Fruit fly (Drosophila melanogaster) whole organism, prepupa: ENCODE data around the gene CG33285.

Source experiments
- Blimp-1 ChIP-seq: fragments of 200-800 bp; sonication (Bioruptor generic); optimal IDR thresholded peaks from 3 replicates; lab custom pipeline; 2017; ENCODE audit warnings: missing biosample characterization, missing genetic modification characterization, mild to moderate bottlenecking, moderate library complexity, missing genetic modification reagents
- CG10631 ChIP-seq: fragments of 200-800 bp; sonication (Bioruptor generic); optimal IDR thresholded peaks from 2 replicates; lab custom pipeline; 2016; ENCODE audit warnings: missing biosample characterization, missing genetic modification characterization
- CG10669 ChIP-seq: fragments of 200-800 bp; sonication (Bioruptor generic); optimal IDR thresholded peaks from 3 replicates; lab custom pipeline; 2018; ENCODE audit warnings: missing biosample characterization, mild to moderate bottlenecking, missing genetic modification characterization, moderate library complexity
- CG11294 ChIP-seq: fragments of 200-800 bp; sonication (Bioruptor generic); IDR thresholded peaks from 2 replicates; pipeline ENCODE4 v1.3.6; 2022; ENCODE audit warnings: missing biosample characterization, missing genetic modification characterization
- CG11762 ChIP-seq: fragments of 200-800 bp; sonication (Bioruptor generic); optimal IDR thresholded peaks from 3 replicates; lab custom pipeline; 2016; ENCODE audit warnings: missing biosample characterization, missing genetic modification characterization; ENCODE audit not compliant: insufficient read depth
- CG11902 ChIP-seq: fragments of 200-800 bp; sonication (Bioruptor generic); optimal IDR thresholded peaks from 3 replicates; lab custom pipeline; 2016; ENCODE audit warnings: missing biosample characterization, missing genetic modification characterization
- CG15336 ChIP-seq: fragments of 200-800 bp; sonication (Bioruptor generic); IDR thresholded peaks from 2 replicates; pipeline ENCODE4 v1.3.6; 2022; ENCODE audit warnings: missing biosample characterization, missing genetic modification characterization
- CG1621 ChIP-seq: fragments of 200-800 bp; sonication (Bioruptor generic); optimal IDR thresholded peaks from 3 replicates; lab custom pipeline; 2018; ENCODE audit warnings: missing biosample characterization, mild to moderate bottlenecking, missing genetic modification characterization
- CG16779 ChIP-seq: fragments of 200-800 bp; sonication (Bioruptor generic); optimal IDR thresholded peaks from 3 replicates; lab custom pipeline; 2017; ENCODE audit warnings: missing biosample characterization, mild to moderate bottlenecking, missing genetic modification characterization
- CG31627 ChIP-seq: fragments of 200-800 bp; sonication (Bioruptor generic); optimal IDR thresholded peaks from 3 replicates; lab custom pipeline; 2016; ENCODE audit warnings: missing biosample characterization, missing genetic modification characterization
- CG32006 ChIP-seq: fragments of 200-800 bp; sonication (Bioruptor generic); optimal IDR thresholded peaks from 3 replicates; lab custom pipeline; 2017; ENCODE audit warnings: missing biosample characterization, mild to moderate bottlenecking, missing genetic modification characterization
- CG3919 ChIP-seq: fragments of 200-800 bp; sonication (Bioruptor generic); optimal IDR thresholded peaks from 3 replicates; lab custom pipeline; 2016; ENCODE audit warnings: missing biosample characterization, missing genetic modification characterization
- CG4318 ChIP-seq: fragments of 200-800 bp; sonication (Bioruptor generic); optimal IDR thresholded peaks from 3 replicates; lab custom pipeline; 2017; ENCODE audit warnings: missing biosample characterization, mild to moderate bottlenecking, missing genetic modification characterization
- CG6163 ChIP-seq: fragments of 200-800 bp; sonication (Bioruptor generic); IDR thresholded peaks from 3 replicates; pipeline ENCODE4 v1.3.6; 2022; ENCODE audit warnings: missing biosample characterization, missing genetic modification characterization
- CG6276 ChIP-seq: fragments of 200-800 bp; sonication (Bioruptor generic); optimal IDR thresholded peaks from 2 replicates; lab custom pipeline; 2017; ENCODE audit warnings: missing biosample characterization, mild to moderate bottlenecking, missing genetic modification characterization
- CG6854 ChIP-seq: fragments of 200-800 bp; sonication (Bioruptor generic); optimal IDR thresholded peaks from 2 replicates; lab custom pipeline; 2017; ENCODE audit warnings: missing biosample characterization, mild to moderate bottlenecking, missing genetic modification characterization
- CG7368 ChIP-seq: fragments of 200-800 bp; sonication (Bioruptor generic); optimal IDR thresholded peaks from 3 replicates; lab custom pipeline; 2016; ENCODE audit warnings: missing biosample characterization, missing genetic modification characterization
- CG8119 ChIP-seq: fragments of 200-800 bp; sonication (Bioruptor generic); IDR thresholded peaks from 3 replicates; pipeline ENCODE4 v1.3.6; 2022; ENCODE audit warnings: missing biosample characterization, missing genetic modification characterization
- CG8319 ChIP-seq: fragments of 200-800 bp; sonication (Bioruptor generic); optimal IDR thresholded peaks from 3 replicates; lab custom pipeline; 2016; ENCODE audit warnings: missing biosample characterization, missing genetic modification characterization
- CG9139 ChIP-seq: fragments of 200-800 bp; sonication (Bioruptor generic); optimal IDR thresholded peaks from 3 replicates; lab custom pipeline; 2017; ENCODE audit warnings: missing biosample characterization, mild to moderate bottlenecking, missing genetic modification characterization
- Eip78C ChIP-seq: fragments of 200-800 bp; sonication (Bioruptor generic); peaks from one replicate; lab custom pipeline; 2016; ENCODE audit warnings: missing biosample characterization, missing genetic modification characterization
- Eip93F ChIP-seq: fragments of 200-800 bp; sonication (Bioruptor generic); optimal IDR thresholded peaks from 2 replicates; lab custom pipeline; 2016; ENCODE audit warnings: missing biosample characterization, mild to moderate bottlenecking, missing genetic modification characterization
- Ets21C ChIP-seq: fragments of 200-800 bp; sonication (Bioruptor generic); optimal IDR thresholded peaks from 3 replicates; lab custom pipeline; 2016; ENCODE audit warnings: missing biosample characterization, missing genetic modification characterization
- Ets96B ChIP-seq: fragments of 200-800 bp; optimal IDR thresholded peaks from 2 replicates; lab custom pipeline; 2019; ENCODE audit warnings: missing biosample characterization, mild to moderate bottlenecking, missing genetic modification characterization, moderate library complexity
- Gug ChIP-seq: fragments of 200-800 bp; sonication (Bioruptor generic); IDR thresholded peaks from 2 replicates; pipeline ENCODE4 v1.3.6; 2022; ENCODE audit warnings: missing biosample characterization, missing genetic modification characterization
- Hr39 ChIP-seq: fragments of 200-800 bp; sonication (Bioruptor generic); optimal IDR thresholded peaks from 2 replicates; lab custom pipeline; 2016; ENCODE audit warnings: missing biosample characterization, missing genetic modification characterization
- Hr4 ChIP-seq: fragments of 200-800 bp; sonication (Bioruptor generic); optimal IDR thresholded peaks from 3 replicates; lab custom pipeline; 2016; ENCODE audit warnings: missing biosample characterization, missing genetic modification characterization
- Met ChIP-seq: fragments of 200-800 bp; sonication (Bioruptor generic); optimal IDR thresholded peaks from 3 replicates; lab custom pipeline; 2016; ENCODE audit warnings: missing biosample characterization, missing genetic modification characterization
- achi ChIP-seq: fragments of 200-800 bp; sonication (Bioruptor generic); optimal IDR thresholded peaks from 3 replicates; lab custom pipeline; 2016; ENCODE audit warnings: missing biosample characterization, missing genetic modification characterization
- acj6 ChIP-seq: fragments of 200-800 bp; sonication (Bioruptor generic); optimal IDR thresholded peaks from 3 replicates; lab custom pipeline; 2016; ENCODE audit warnings: missing biosample characterization, missing genetic modification characterization
- cyc ChIP-seq: fragments of 200-800 bp; sonication (Bioruptor generic); optimal IDR thresholded peaks from 3 replicates; lab custom pipeline; 2016; ENCODE audit warnings: missing biosample characterization, missing genetic modification characterization
- dac ChIP-seq: fragments of 200-800 bp; sonication (Bioruptor generic); optimal IDR thresholded peaks from 2 replicates; lab custom pipeline; 2017; ENCODE audit warnings: missing biosample characterization, mild to moderate bottlenecking, missing genetic modification characterization
- eg ChIP-seq: fragments of 200-800 bp; sonication (Bioruptor generic); IDR thresholded peaks from 3 replicates; pipeline ENCODE4 v1.3.6; 2022; ENCODE audit warnings: missing biosample characterization, missing genetic modification characterization
- esn ChIP-seq: fragments of 200-800 bp; sonication (Bioruptor generic); optimal IDR thresholded peaks from 2 replicates; lab custom pipeline; 2016; ENCODE audit warnings: missing biosample characterization, mild to moderate bottlenecking, missing genetic modification characterization, moderate library complexity
- fd59A ChIP-seq: fragments of 200-800 bp; sonication (Bioruptor generic); optimal IDR thresholded peaks from 2 replicates; lab custom pipeline; 2017; ENCODE audit warnings: missing biosample characterization, mild to moderate bottlenecking, missing genetic modification characterization, missing genetic modification reagents
- fd85E ChIP-seq: fragments of 200-800 bp; sonication (Bioruptor generic); optimal IDR thresholded peaks from 3 replicates; lab custom pipeline; 2016; ENCODE audit warnings: missing biosample characterization, missing genetic modification characterization
- fkh ChIP-seq: fragments of 200-800 bp; sonication (Bioruptor generic); optimal IDR thresholded peaks from 3 replicates; lab custom pipeline; 2017; ENCODE audit warnings: missing biosample characterization, mild to moderate bottlenecking, missing genetic modification characterization, moderate library complexity
- net ChIP-seq: fragments of 200-800 bp; sonication (Bioruptor generic); optimal IDR thresholded peaks from 3 replicates; lab custom pipeline; 2016; ENCODE audit warnings: missing biosample characterization, missing genetic modification characterization
- pdm3 ChIP-seq: fragments of 200-800 bp; sonication (Bioruptor generic); optimal IDR thresholded peaks from 3 replicates; lab custom pipeline; 2016; ENCODE audit warnings: missing biosample characterization, missing genetic modification characterization
- spab ChIP-seq: fragments of 200-800 bp; sonication (Bioruptor generic); optimal IDR thresholded peaks from 2 replicates; lab custom pipeline; 2017; ENCODE audit warnings: missing biosample characterization, mild to moderate bottlenecking, missing genetic modification characterization, missing genetic modification reagents
- ss ChIP-seq, 2 experiments: fragments of 200-800 bp; sonication (Bioruptor generic); optimal IDR thresholded peaks; 2 replicates in 1 of 2; 3 replicates in 1 of 2; lab custom pipeline; 2017 to 2018; ENCODE audit warnings: mild to moderate bottlenecking in 2 of 2, missing biosample characterization in 2 of 2, missing genetic modification characterization in 2 of 2, moderate library complexity in 1 of 2
- svp ChIP-seq: fragments of 200-800 bp; sonication (Bioruptor generic); peaks from one replicate; lab custom pipeline; 2016; ENCODE audit warnings: missing biosample characterization, missing genetic modification characterization
- topi ChIP-seq: fragments of 200-800 bp; sonication (Bioruptor generic); optimal IDR thresholded peaks from 3 replicates; lab custom pipeline; 2016; ENCODE audit warnings: missing biosample characterization, missing genetic modification characterization
- vri ChIP-seq: fragments of 200-800 bp; sonication (Bioruptor generic); optimal IDR thresholded peaks from 3 replicates; lab custom pipeline; 2016; ENCODE audit warnings: missing biosample characterization, mild to moderate bottlenecking, missing genetic modification characterization

Gene CG33285

dm6 chr3L:21046107-21046708, 42.6 kb downstream of the CG33285 start (continued):
- TF ChIP-seq svp (GFP tag; lab: Kevin White, UChicago) (peak; percentile 54), vri (GFP tag; lab: Kevin White, UChicago) (no peak)

dm6 chr3L:21044721-21045120, 44.1 kb downstream of the CG33285 start:
- TF ChIP-seq pdm3 (peak; percentile 8), dac (GFP tag; lab: Kevin White, UChicago) (no peak), ss (GFP tag; optimal IDR thresholded peaks at IDR 0.05; lab: Kevin White, UChicago) (no peak), Eip78C (GFP tag; lab: Kevin White, UChicago) (peak; percentile 1), Hr39 (GFP tag; lab: Kevin White, UChicago) (no peak), CG10631 (GFP tag; lab: Kevin White, UChicago) (peak; percentile 7), CG32006 (GFP tag; lab: Kevin White, UChicago) (peak; percentile 41), CG10669 (GFP tag; lab: Kevin White, UChicago) (no peak), CG6163 (GFP tag; lab: Robert Waterston, UW) (peak; percentile 12; the same call in 1 of the 3 replicates), CG11902 (GFP tag; lab: Kevin White, UChicago) (no peak), CG8119 (GFP tag; lab: Robert Waterston, UW) (no peak), fd59A (GFP tag; lab: Kevin White, UChicago) (no peak), CG1621 (no peak), Eip93F (no peak), topi (no peak), CG4318 (GFP tag; lab: Kevin White, UChicago) (no peak), acj6 (GFP tag; lab: Kevin White, UChicago) (peak; percentile 32), CG31627 (no peak)

- TF ChIP-seq CG6276 (no peak), CG11294 (no peak), Eip78C (GFP tag; lab: Kevin White, UChicago) (peak; percentile 78), CG11902 (GFP tag; lab: Kevin White, UChicago) (no peak), ss (GFP tag; optimal IDR thresholded peaks at IDR 0.05; lab: Kevin White, UChicago) (peak; percentile 31 to 59), cyc (GFP tag; lab: Kevin White, UChicago) (peak; percentile 13), dac (GFP tag; lab: Kevin White, UChicago) (peak; percentile 8), Blimp-1 (GFP tag; lab: Kevin White, UChicago) (no peak), CG3919 (GFP tag; lab: Kevin White, UChicago) (peak; percentile 37), CG16779 (tag; lab: Kevin White, UChicago) (no peak), CG31627 (peak; percentile 30), CG9139 (peak; percentile 36), Gug (no peak), spab (GFP tag; lab: Kevin White, UChicago) (peak; percentile 48), Eip93F (no peak), CG15336 (GFP tag; lab: Robert Waterston, UW) (no peak), fd59A (GFP tag; lab: Kevin White, UChicago) (peak; percentile 47), CG8319 (no peak), achi (GFP tag; lab: Kevin White, UChicago) (peak; percentile 7), svp (GFP tag; lab: Kevin White, UChicago) (peak; percentile 61), eg (no peak), CG7368 (peak; percentile 24), CG8119 (GFP tag; lab: Robert Waterston, UW) (0 out of 3 replicates have a peak, but pooled peaks have one; percentile 31), Ets96B (tag; lab: Kevin White, UChicago) (peak; percentile 52), CG11762 (GFP tag; lab: Kevin White, UChicago) (peak; percentile 4), fd85E (no peak), CG6854 (GFP tag; lab: Kevin White, UChicago) (no peak), acj6 (GFP tag; lab: Kevin White, UChicago) (peak; percentile 39), esn (peak; percentile 20), Ets21C (no peak), net (peak; percentile 16), fkh (no peak), Hr4 (peak; percentile 61), Hr39 (GFP tag; lab: Kevin White, UChicago) (peak; percentile 20), Met (GFP tag; lab: Kevin White, UChicago) (no peak), CG1621 (peak; percentile 46)
Measured at dm6 chr3L:21043894-21044682, 44.7 kb downstream of the CG33285 start.
